Fruit fly (Drosophila melanogaster) whole organism, embryonic: Measurements from ENCODE around the gene CG32295.

Experiments
- CG10209 ChIP-seq: fragments of 200-800 bp; sonication (Bioruptor generic); optimal IDR thresholded peaks from 3 replicates; lab custom pipeline; 2017; ENCODE audit warnings: missing biosample characterization, mild to moderate bottlenecking, missing genetic modification characterization, missing genetic modification reagents
- CG10654 ChIP-seq: fragments of 200-800 bp; sonication (Bioruptor generic); optimal IDR thresholded peaks from 2 replicates; lab custom pipeline; 2016; ENCODE audit warnings: missing biosample characterization, missing genetic modification characterization
- CG12744 ChIP-seq: fragments of 200-800 bp; sonication (Bioruptor generic); optimal IDR thresholded peaks from 2 replicates; lab custom pipeline; 2016; ENCODE audit warnings: missing biosample characterization, missing genetic modification characterization
- CG15601 ChIP-seq: fragments of 200-800 bp; sonication (Bioruptor generic); optimal IDR thresholded peaks from 3 replicates; lab custom pipeline; 2019; ENCODE audit warnings: missing biosample characterization, mild to moderate bottlenecking, missing genetic modification characterization, moderate library complexity
- CG1602 ChIP-seq: fragments of 200-800 bp; sonication (Bioruptor generic); optimal IDR thresholded peaks from 3 replicates; lab custom pipeline; 2016; ENCODE audit warnings: missing biosample characterization, missing genetic modification characterization
- CG16813 ChIP-seq: fragments of 200-800 bp; sonication (Bioruptor generic); IDR thresholded peaks from 3 replicates; pipeline ENCODE4 v1.3.6; 2022; ENCODE audit warnings: missing biosample characterization, missing genetic modification characterization; ENCODE audit not compliant: partially characterized antibody
- CG18011 ChIP-seq: fragments of 200-800 bp; sonication (Bioruptor generic); optimal IDR thresholded peaks from 2 replicates; lab custom pipeline; 2017; ENCODE audit warnings: missing biosample characterization, missing genetic modification characterization, mild to moderate bottlenecking, moderate library complexity, missing genotype
- CG2678 ChIP-seq: fragments of 200-800 bp; sonication (Bioruptor generic); optimal IDR thresholded peaks from 3 replicates; lab custom pipeline; 2019; ENCODE audit warnings: missing biosample characterization, mild to moderate bottlenecking, missing genetic modification characterization, moderate library complexity
- CG2875 ChIP-seq: fragments of 200-800 bp; sonication (Bioruptor generic); optimal IDR thresholded peaks from 2 replicates; lab custom pipeline; 2017; ENCODE audit warnings: missing biosample characterization, mild to moderate bottlenecking, missing genetic modification characterization, missing genetic modification reagents
- CG3281 ChIP-seq: fragments of 200-800 bp; sonication (Bioruptor generic); optimal IDR thresholded peaks from 3 replicates; lab custom pipeline; 2017; ENCODE audit warnings: missing biosample characterization, mild to moderate bottlenecking, missing genetic modification characterization
- CG33557 ChIP-seq: fragments of 200-800 bp; sonication (Bioruptor generic); optimal IDR thresholded peaks from 2 replicates; lab custom pipeline; 2019; ENCODE audit warnings: missing biosample characterization, mild to moderate bottlenecking, missing genetic modification characterization, moderate library complexity
- CG6765 ChIP-seq: fragments of 200-800 bp; sonication (Bioruptor generic); optimal IDR thresholded peaks from 3 replicates; lab custom pipeline; 2017; ENCODE audit warnings: missing biosample characterization, mild to moderate bottlenecking, missing genetic modification characterization
- CG6791 ChIP-seq: fragments of 200-800 bp; sonication (Bioruptor generic); IDR thresholded peaks from 3 replicates; pipeline ENCODE4 v1.3.6; 2022; ENCODE audit warnings: missing biosample characterization, missing genetic modification characterization; ENCODE audit not compliant: partially characterized antibody
- CG7987 ChIP-seq: fragments of 200-800 bp; sonication (Bioruptor generic); optimal IDR thresholded peaks from 2 replicates; lab custom pipeline; 2018; ENCODE audit warnings: missing biosample characterization, mild to moderate bottlenecking, missing genetic modification characterization, moderate library complexity
- CG9817 ChIP-seq: fragments of 200-800 bp; sonication (Bioruptor generic); optimal IDR thresholded peaks from 2 replicates; lab custom pipeline; 2018; ENCODE audit warnings: missing biosample characterization, mild to moderate bottlenecking, missing genetic modification characterization, moderate library complexity
- Fer3 ChIP-seq: fragments of 200-800 bp; sonication (Bioruptor generic); optimal IDR thresholded peaks from 2 replicates; lab custom pipeline; 2018; ENCODE audit warnings: missing biosample characterization, mild to moderate bottlenecking, missing genetic modification characterization, moderate library complexity
- HHEX ChIP-seq: fragments of 200-800 bp; sonication (Bioruptor generic); optimal IDR thresholded peaks from 3 replicates; lab custom pipeline; 2017; ENCODE audit warnings: missing biosample characterization, mild to moderate bottlenecking, missing genetic modification characterization, missing genetic modification reagents
- Hmr ChIP-seq: fragments of 200-800 bp; sonication (Bioruptor generic); optimal IDR thresholded peaks from 3 replicates; lab custom pipeline; 2017; ENCODE audit warnings: mild to moderate bottlenecking, missing biosample characterization, missing genetic modification reagents, missing genetic modification characterization
- Hsf ChIP-seq: fragments of 200-800 bp; sonication (Bioruptor generic); optimal IDR thresholded peaks from 3 replicates; lab custom pipeline; 2016; ENCODE audit warnings: missing biosample characterization, missing genetic modification characterization
- Lim3 ChIP-seq: fragments of 200-800 bp; sonication (Bioruptor generic); IDR thresholded peaks from 2 replicates; pipeline ENCODE4 v1.3.6; 2022; ENCODE audit warnings: missing biosample characterization, missing genetic modification characterization
- Sox102F ChIP-seq: fragments of 200-800 bp; sonication (Bioruptor generic); optimal IDR thresholded peaks from 2 replicates; lab custom pipeline; 2018; ENCODE audit warnings: missing biosample characterization, mild to moderate bottlenecking, missing genetic modification characterization, moderate library complexity
- Stat92E ChIP-seq, 3 experiments: fragments of >200 bp in 2 of 3; fragments of 200-800 bp in 1 of 3; sonication (Bioruptor generic) in 1 of 3; optimal IDR thresholded peaks; 2 replicates each; lab custom pipeline; 2017 to 2019; ENCODE audit warnings: missing biosample characterization in 3 of 3, missing genetic modification characterization in 3 of 3, mild to moderate bottlenecking in 1 of 3, moderate library complexity in 1 of 3
- TFAM ChIP-seq: fragments of 200-800 bp; sonication (Bioruptor generic); optimal IDR thresholded peaks from 2 replicates; lab custom pipeline; 2017; ENCODE audit warnings: missing biosample characterization, missing genetic modification characterization, inconsistent platforms
- cad ChIP-seq: fragments of >200 bp; optimal IDR thresholded peaks from 2 replicates; lab custom pipeline; 2017; ENCODE audit warnings: missing biosample characterization, missing genetic modification characterization
- chif ChIP-seq, 2 experiments: fragments of 200-800 bp; sonication (Bioruptor generic); optimal IDR thresholded peaks; 3 replicates each; lab custom pipeline; 2016; ENCODE audit warnings: missing biosample characterization in 2 of 2, missing genetic modification characterization in 2 of 2
- corto ChIP-seq: fragments of 200-800 bp; sonication (Bioruptor generic); optimal IDR thresholded peaks from 2 replicates; lab custom pipeline; 2016; ENCODE audit warnings: missing biosample characterization, mild to moderate bottlenecking, missing genetic modification characterization, moderate library complexity
- cwo ChIP-seq: fragments of 200-800 bp; sonication (Bioruptor generic); optimal IDR thresholded peaks from 3 replicates; lab custom pipeline; 2017; ENCODE audit warnings: missing biosample characterization, missing genetic modification characterization, mild to moderate bottlenecking, moderate library complexity, missing genetic modification reagents
- dpn ChIP-seq, 2 experiments: fragments of 200-800 bp; sonication (Bioruptor generic); optimal IDR thresholded peaks; 3 replicates each; lab custom pipeline; 2016; ENCODE audit warnings: missing biosample characterization in 2 of 2, missing genetic modification characterization in 2 of 2
- esg ChIP-seq: fragments of 200-800 bp; sonication (Bioruptor generic); conservative IDR thresholded peaks from 2 replicates; pipeline ENCODE4 v1.3.6; 2022; ENCODE audit warnings: missing biosample characterization, missing genetic modification characterization
- gcm ChIP-seq: fragments of 200-800 bp; sonication (Bioruptor generic); optimal IDR thresholded peaks from 2 replicates; lab custom pipeline; 2019; ENCODE audit warnings: missing biosample characterization, mild to moderate bottlenecking, missing genetic modification characterization, moderate library complexity
- gcm2 ChIP-seq: fragments of 200-800 bp; sonication (Bioruptor generic); optimal IDR thresholded peaks from 2 replicates; lab custom pipeline; 2016; ENCODE audit warnings: missing biosample characterization, missing genetic modification characterization
- gro ChIP-seq: fragments of 200-800 bp; sonication (Bioruptor generic); optimal IDR thresholded peaks from 2 replicates; lab custom pipeline; 2016; ENCODE audit warnings: missing biosample characterization, missing genetic modification characterization
- gsb ChIP-seq: fragments of 200-800 bp; sonication (Bioruptor generic); IDR thresholded peaks from 2 replicates; pipeline ENCODE4 v1.3.6; 2022; ENCODE audit warnings: missing biosample characterization, missing genetic modification characterization
- gsb-n ChIP-seq: fragments of 200-800 bp; sonication (Bioruptor generic); optimal IDR thresholded peaks from 3 replicates; lab custom pipeline; 2018; ENCODE audit warnings: missing biosample characterization, mild to moderate bottlenecking, missing genetic modification characterization
- ham ChIP-seq: fragments of 200-800 bp; sonication (Bioruptor generic); IDR thresholded peaks from 2 replicates; pipeline ENCODE4 v1.3.6; 2022; ENCODE audit warnings: missing biosample characterization, missing genetic modification characterization
- hb ChIP-seq: fragments of 200-800 bp; sonication (Bioruptor generic); IDR thresholded peaks from 3 replicates; pipeline ENCODE4 v1.3.6; 2022; ENCODE audit warnings: missing biosample characterization, missing genetic modification characterization; ENCODE audit not compliant: partially characterized antibody
- kah ChIP-seq: fragments of 200-800 bp; sonication (Bioruptor generic); optimal IDR thresholded peaks from 2 replicates; lab custom pipeline; 2018; ENCODE audit warnings: missing biosample characterization, mild to moderate bottlenecking, missing genetic modification characterization
- mirr ChIP-seq: fragments of 200-800 bp; sonication (Bioruptor generic); optimal IDR thresholded peaks from 3 replicates; lab custom pipeline; 2018; ENCODE audit warnings: missing biosample characterization, mild to moderate bottlenecking, missing genetic modification characterization
- oc ChIP-seq: fragments of 200-800 bp; sonication (Bioruptor generic); optimal IDR thresholded peaks from 2 replicates; lab custom pipeline; 2018; ENCODE audit warnings: missing biosample characterization, mild to moderate bottlenecking, missing genetic modification characterization, moderate library complexity
- odd ChIP-seq: fragments of 200-800 bp; sonication (Bioruptor generic); optimal IDR thresholded peaks from 2 replicates; lab custom pipeline; 2017; ENCODE audit warnings: missing biosample characterization, mild to moderate bottlenecking, missing genetic modification characterization
- onecut ChIP-seq: fragments of 200-800 bp; sonication (Bioruptor generic); IDR thresholded peaks from 2 replicates; pipeline ENCODE4 v1.3.6; 2022; ENCODE audit warnings: missing biosample characterization, missing genetic modification characterization
- peb ChIP-seq: fragments of 200-800 bp; sonication (Bioruptor generic); IDR thresholded peaks from 2 replicates; pipeline ENCODE4 v1.3.6; 2022; ENCODE audit warnings: missing biosample characterization, missing genetic modification characterization
- pros ChIP-seq: fragments of 200-800 bp; sonication (Bioruptor generic); optimal IDR thresholded peaks from 3 replicates; lab custom pipeline; 2019; ENCODE audit warnings: missing biosample characterization, mild to moderate bottlenecking, missing genetic modification characterization, moderate library complexity
- rib ChIP-seq: fragments of 200-800 bp; sonication (Bioruptor generic); IDR thresholded peaks from 2 replicates; pipeline ENCODE4 v1.3.6; 2022; ENCODE audit warnings: missing biosample characterization, missing genetic modification characterization
- trh ChIP-seq: fragments of 200-800 bp; sonication (Bioruptor generic); optimal IDR thresholded peaks from 2 replicates; lab custom pipeline; 2016; ENCODE audit warnings: missing biosample characterization, missing genetic modification characterization
- usp ChIP-seq: fragments of >200 bp; optimal IDR thresholded peaks from 2 replicates; lab custom pipeline; 2017; ENCODE audit warnings: missing biosample characterization, missing genetic modification characterization
- zf30C ChIP-seq: fragments of 200-800 bp; sonication (Bioruptor generic); optimal IDR thresholded peaks from 3 replicates; lab custom pipeline; 2018; ENCODE audit warnings: missing biosample characterization, mild to moderate bottlenecking, missing genetic modification characterization
- zfh1 ChIP-seq: fragments of 200-800 bp; sonication (Bioruptor generic); IDR thresholded peaks from 3 replicates; pipeline ENCODE4 v1.3.6; 2022; ENCODE audit warnings: missing biosample characterization, missing genetic modification characterization

CG32295 gene

dm6 chr3L:2572907-2573591, 46.3 kb upstream of the CG32295 start (continued):
- TF ChIP-seq gsb (no peak), gcm (GFP tag; lab: Kevin White, UChicago) (peak; percentile 16), Hsf (GFP tag; lab: Kevin White, UChicago) (no peak), TFAM (no peak), CG7987 (peak; percentile 3), zf30C (GFP tag; lab: Kevin White, UChicago) (no peak), rib (GFP tag; lab: Robert Waterston, UW) (peak; percentile 59; the same call in 1 of the 2 replicates), mirr (GFP tag; lab: Kevin White, UChicago) (peak; percentile 88), Lim3 (GFP tag; lab: Robert Waterston, UW) (no peak), Hmr (GFP tag; lab: Kevin White, UChicago) (peak; percentile 8), gro (GFP tag; lab: Kevin White, UChicago) (peak; percentile 36), cwo (peak; percentile 28), zfh1 (no peak), CG2678 (tag; lab: Kevin White, UChicago) (peak; percentile 12), corto (GFP tag; lab: Kevin White, UChicago) (peak; percentile 72), CG3281 (GFP tag; lab: Kevin White, UChicago) (peak; percentile 13), CG6791 (GFP tag; lab: Robert Waterston, UW) (no peak)
- TF ChIP-seq, all 482 proteins: peak for 26

- TF ChIP-seq onecut (GFP tag; lab: Robert Waterston, UW) (0 out of 2 replicates have a peak, but pooled peaks have one; percentile 5), gsb-n (tag; lab: Kevin White, UChicago) (no peak), CG1602 (GFP tag; lab: Kevin White, UChicago) (no peak), CG18011 (GFP tag; lab: Kevin White, UChicago) (no peak), CG2875 (GFP tag; lab: Kevin White, UChicago) (no peak), CG15601 (tag; lab: Kevin White, UChicago) (no peak), trh (no peak), usp (GFP tag; lab: Kevin White, UChicago) (no peak), CG16813 (GFP tag; lab: Robert Waterston, UW) (no peak), odd (no peak), pros (no peak), CG33557 (GFP tag; lab: Kevin White, UChicago) (no peak), CG10209 (GFP tag; lab: Kevin White, UChicago) (no peak), kah (GFP tag; lab: Kevin White, UChicago) (no peak), Stat92E (GFP tag; optimal IDR thresholded peaks at IDR 0.05; lab: Kevin White, UChicago) (no peak), CG6765 (no peak), CG12744 (GFP tag; lab: Kevin White, UChicago) (no peak), ham (GFP tag; lab: Robert Waterston, UW) (no peak), peb (GFP tag; lab: Robert Waterston, UW) (no peak), CG9817 (tag; lab: Kevin White, UChicago) (no peak), chif (GFP tag; optimal IDR thresholded peaks at IDR 0.05; lab: Kevin White, UChicago) (no peak), esg (GFP tag; lab: Robert Waterston, UW) (no peak), Sox102F (GFP tag; lab: Kevin White, UChicago) (peak; percentile 40), HHEX (GFP tag; lab: Kevin White, UChicago) (peak; percentile 61), gcm2 (GFP tag; lab: Kevin White, UChicago) (no peak), Fer3 (tag; lab: Kevin White, UChicago) (no peak), dpn (GFP tag; optimal IDR thresholded peaks at IDR 0.05; lab: Kevin White, UChicago) (no peak), cad (GFP tag; lab: Kevin White, UChicago) (no peak), CG10654 (GFP tag; lab: Kevin White, UChicago) (peak; percentile 18), oc (no peak), CG6791 (GFP tag; lab: Robert Waterston, UW) (no peak), hb (GFP tag; lab: Robert Waterston, UW) (no peak)
Measured at dm6 chr3L:2571975-2572374, 45.2 kb upstream of the CG32295 start.
